Fruit fly (Drosophila melanogaster) whole organism, embryonic: Measurements from ENCODE around the gene CG43407.

Experiments used
- Abd-B ChIP-seq: fragments of 200-800 bp; sonication (Bioruptor generic); optimal IDR thresholded peaks from 2 replicates; lab custom pipeline; 2018; ENCODE audit warnings: missing biosample characterization, mild to moderate bottlenecking, missing genetic modification characterization, moderate library complexity
- Adf1 ChIP-seq: fragments of 200-800 bp; sonication (Bioruptor generic); IDR thresholded peaks from 2 replicates; pipeline ENCODE4 v1.3.6; 2022; ENCODE audit warnings: missing biosample characterization, missing genetic modification characterization
- BEAF-32 ChIP-seq: fragments of 200-800 bp; sonication (Bioruptor generic); optimal IDR thresholded peaks from 3 replicates; lab custom pipeline; 2017; ENCODE audit warnings: missing biosample characterization, missing genetic modification characterization, mild to moderate bottlenecking, moderate library complexity, missing genetic modification reagents
- Blimp-1 ChIP-seq: fragments of 200-800 bp; sonication (Bioruptor generic); optimal IDR thresholded peaks from 3 replicates; lab custom pipeline; 2018; ENCODE audit warnings: missing biosample characterization, missing genetic modification characterization, mild to moderate bottlenecking, moderate library complexity, missing genetic modification reagents
- CG10147 ChIP-seq: fragments of 200-800 bp; sonication (Bioruptor generic); optimal IDR thresholded peaks from 2 replicates; lab custom pipeline; 2019; ENCODE audit warnings: missing biosample characterization, mild to moderate bottlenecking, missing genetic modification characterization, moderate library complexity
- CG10267 ChIP-seq: fragments of 200-800 bp; sonication (Bioruptor generic); optimal IDR thresholded peaks from 2 replicates; lab custom pipeline; 2018; ENCODE audit warnings: missing biosample characterization, mild to moderate bottlenecking, missing genetic modification characterization, moderate library complexity
- CG10543 ChIP-seq: fragments of 200-800 bp; sonication (Bioruptor generic); optimal IDR thresholded peaks from 3 replicates; lab custom pipeline; 2017; ENCODE audit warnings: missing biosample characterization, mild to moderate bottlenecking, missing genetic modification characterization, moderate library complexity
- CG11695 ChIP-seq: fragments of 200-800 bp; sonication (Bioruptor generic); IDR thresholded peaks from 3 replicates; pipeline ENCODE4 v1.3.6; 2022; ENCODE audit warnings: missing biosample characterization, missing genetic modification characterization
- CG11723 ChIP-seq: fragments of 200-800 bp; sonication (Bioruptor generic); optimal IDR thresholded peaks from 2 replicates; lab custom pipeline; 2017; ENCODE audit warnings: missing biosample characterization, mild to moderate bottlenecking, missing genetic modification characterization
- CG12769 ChIP-seq: fragments of 200-800 bp; sonication (Bioruptor generic); optimal IDR thresholded peaks from 2 replicates; lab custom pipeline; 2019; ENCODE audit warnings: missing biosample characterization, mild to moderate bottlenecking, missing genetic modification characterization, moderate library complexity
- CG15269 ChIP-seq: fragments of 200-800 bp; sonication (Bioruptor generic); optimal IDR thresholded peaks from 2 replicates; lab custom pipeline; 2018; ENCODE audit warnings: missing biosample characterization, mild to moderate bottlenecking, missing genetic modification characterization, moderate library complexity
- CG16815 ChIP-seq: fragments of 200-800 bp; sonication (Bioruptor generic); optimal IDR thresholded peaks from 3 replicates; lab custom pipeline; 2017; ENCODE audit warnings: missing biosample characterization, mild to moderate bottlenecking, missing genetic modification characterization
- CG17359 ChIP-seq: fragments of 200-800 bp; sonication (Bioruptor generic); optimal IDR thresholded peaks from 3 replicates; lab custom pipeline; 2018; ENCODE audit warnings: missing biosample characterization, mild to moderate bottlenecking, missing genetic modification characterization, moderate library complexity
- CG17385 ChIP-seq: fragments of 200-800 bp; sonication (Bioruptor generic); optimal IDR thresholded peaks from 3 replicates; lab custom pipeline; 2018; ENCODE audit warnings: missing biosample characterization, mild to moderate bottlenecking, missing genetic modification characterization
- CG17829 ChIP-seq: fragments of 200-800 bp; optimal IDR thresholded peaks from 2 replicates; lab custom pipeline; 2019; ENCODE audit warnings: missing biosample characterization, mild to moderate bottlenecking, missing genetic modification characterization, moderate library complexity
- CG2120 ChIP-seq: fragments of 200-800 bp; sonication (Bioruptor generic); optimal IDR thresholded peaks from 3 replicates; lab custom pipeline; 2016; ENCODE audit warnings: missing biosample characterization, missing genetic modification characterization
- CG4404 ChIP-seq: fragments of 200-800 bp; sonication (Bioruptor generic); IDR thresholded peaks from 2 replicates; pipeline ENCODE4 v1.3.6; 2022; ENCODE audit warnings: missing biosample characterization, missing genetic modification characterization
- CG6854 ChIP-seq: fragments of 200-800 bp; sonication (Bioruptor generic); optimal IDR thresholded peaks from 3 replicates; lab custom pipeline; 2017; ENCODE audit warnings: missing biosample characterization, mild to moderate bottlenecking, missing genetic modification characterization
- CG8765 ChIP-seq: fragments of 200-800 bp; sonication (Bioruptor generic); IDR thresholded peaks from 2 replicates; pipeline ENCODE4 v1.3.6; 2022; ENCODE audit warnings: missing biosample characterization, missing genetic modification characterization
- CG9817 ChIP-seq: fragments of 200-800 bp; sonication (Bioruptor generic); optimal IDR thresholded peaks from 2 replicates; lab custom pipeline; 2018; ENCODE audit warnings: missing biosample characterization, mild to moderate bottlenecking, missing genetic modification characterization, moderate library complexity
- Camta ChIP-seq: fragments of 200-800 bp; sonication (Bioruptor generic); optimal IDR thresholded peaks from 2 replicates; lab custom pipeline; 2016; ENCODE audit warnings: missing biosample characterization, missing genetic modification characterization
- Chrac-16 ChIP-seq: fragments of 200-800 bp; sonication (Bioruptor generic); optimal IDR thresholded peaks from 3 replicates; lab custom pipeline; 2016; ENCODE audit warnings: missing biosample characterization, missing genetic modification characterization
- CkIIα-i1 ChIP-seq: fragments of 200-800 bp; sonication (Bioruptor generic); IDR thresholded peaks from 2 replicates; pipeline ENCODE4 v1.3.6; 2022; ENCODE audit warnings: missing biosample characterization, missing genetic modification characterization
- HLH54F ChIP-seq: fragments of 200-800 bp; sonication (Bioruptor generic); optimal IDR thresholded peaks from 3 replicates; lab custom pipeline; 2016; ENCODE audit warnings: missing biosample characterization, missing genetic modification characterization
- Lim3 ChIP-seq: fragments of 200-800 bp; sonication (Bioruptor generic); IDR thresholded peaks from 2 replicates; pipeline ENCODE4 v1.3.6; 2022; ENCODE audit warnings: missing biosample characterization, missing genetic modification characterization
- Mad ChIP-seq: fragments of 200-800 bp; sonication (Bioruptor generic); optimal IDR thresholded peaks from 2 replicates; lab custom pipeline; 2016; ENCODE audit warnings: missing biosample characterization, missing genetic modification characterization
- Myb ChIP-seq: fragments of 200-800 bp; sonication (Bioruptor generic); optimal IDR thresholded peaks from 2 replicates; lab custom pipeline; 2016; ENCODE audit warnings: missing biosample characterization, missing genetic modification characterization
- NC2α ChIP-seq: fragments of 200-800 bp; sonication (Bioruptor generic); optimal IDR thresholded peaks from 2 replicates; lab custom pipeline; 2016; ENCODE audit warnings: missing biosample characterization, missing genetic modification characterization
- Nf-YA ChIP-seq: fragments of 200-800 bp; sonication (Bioruptor generic); IDR thresholded peaks from 2 replicates; pipeline ENCODE4 v1.3.6; 2022; ENCODE audit warnings: missing biosample characterization, missing genetic modification characterization
- Sin3A ChIP-seq: fragments of >200 bp; optimal IDR thresholded peaks from 2 replicates; lab custom pipeline; 2018
- Sox102F ChIP-seq: fragments of 200-800 bp; sonication (Bioruptor generic); optimal IDR thresholded peaks from 2 replicates; lab custom pipeline; 2018; ENCODE audit warnings: missing biosample characterization, mild to moderate bottlenecking, missing genetic modification characterization, moderate library complexity
- Ssrp ChIP-seq: fragments of 200-800 bp; sonication (Bioruptor generic); optimal IDR thresholded peaks from 2 replicates; lab custom pipeline; 2018; ENCODE audit warnings: missing biosample characterization, mild to moderate bottlenecking, missing genetic modification characterization, moderate library complexity
- Tbp ChIP-seq: fragments of >200 bp; optimal IDR thresholded peaks from 2 replicates; lab custom pipeline; 2018; ENCODE audit warnings: missing biosample characterization, missing genetic modification characterization
- Vsx1 ChIP-seq: fragments of 200-800 bp; sonication (Bioruptor generic); optimal IDR thresholded peaks from 2 replicates; lab custom pipeline; 2017; ENCODE audit warnings: missing biosample characterization, mild to moderate bottlenecking, missing genetic modification characterization, missing genetic modification reagents
- ac ChIP-seq: fragments of 200-800 bp; sonication (Bioruptor generic); optimal IDR thresholded peaks from 3 replicates; lab custom pipeline; 2017; ENCODE audit warnings: missing biosample characterization, mild to moderate bottlenecking, missing genetic modification characterization
- az2 ChIP-seq: fragments of 200-800 bp; sonication (Bioruptor generic); optimal IDR thresholded peaks from 3 replicates; lab custom pipeline; 2016; ENCODE audit warnings: missing biosample characterization, missing genetic modification characterization
- bab2 ChIP-seq: fragments of 200-800 bp; sonication (Bioruptor generic); optimal IDR thresholded peaks from 2 replicates; lab custom pipeline; 2016; ENCODE audit warnings: missing biosample characterization, missing genetic modification characterization
- bsh ChIP-seq, 2 experiments: fragments of 200-800 bp; sonication (Bioruptor generic); optimal IDR thresholded peaks; 2 replicates each; lab custom pipeline; 2017 to 2018; ENCODE audit warnings: mild to moderate bottlenecking in 2 of 2, missing biosample characterization in 2 of 2, missing genetic modification characterization in 2 of 2, moderate library complexity in 1 of 2
- dmrt99B ChIP-seq: fragments of 200-800 bp; sonication (Bioruptor generic); optimal IDR thresholded peaks from 2 replicates; lab custom pipeline; 2018; ENCODE audit warnings: missing biosample characterization, mild to moderate bottlenecking, missing genetic modification characterization, moderate library complexity
- fru ChIP-seq: fragments of >200 bp; optimal IDR thresholded peaks from 2 replicates; lab custom pipeline; 2017
- gce ChIP-seq: fragments of 200-800 bp; sonication (Bioruptor generic); IDR thresholded peaks from 3 replicates; pipeline ENCODE4 v1.3.6; 2022; ENCODE audit warnings: missing biosample characterization, missing genetic modification characterization
- grau ChIP-seq: fragments of 200-800 bp; optimal IDR thresholded peaks from 3 replicates; lab custom pipeline; 2019; ENCODE audit warnings: missing biosample characterization, mild to moderate bottlenecking, missing genetic modification characterization, moderate library complexity
- gro ChIP-seq: fragments of 200-800 bp; sonication (Bioruptor generic); optimal IDR thresholded peaks from 2 replicates; lab custom pipeline; 2016; ENCODE audit warnings: missing biosample characterization, missing genetic modification characterization
- gt ChIP-seq: fragments of 200-800 bp; sonication (Bioruptor generic); IDR thresholded peaks from 2 replicates; pipeline ENCODE4 v1.3.6; 2022; ENCODE audit warnings: missing biosample characterization, missing genetic modification characterization
- kay ChIP-seq: fragments of 200-800 bp; sonication (Bioruptor generic); optimal IDR thresholded peaks from 2 replicates; lab custom pipeline; 2016; ENCODE audit warnings: missing biosample characterization, missing genetic modification characterization
- row ChIP-seq: fragments of 200-800 bp; sonication (Bioruptor generic); IDR thresholded peaks from 3 replicates; pipeline ENCODE4 v1.3.6; 2022; ENCODE audit warnings: missing biosample characterization, missing genetic modification characterization
- toy ChIP-seq: fragments of 200-800 bp; sonication (Bioruptor generic); IDR thresholded peaks from 2 replicates; pipeline ENCODE4 v1.3.6; 2022; ENCODE audit warnings: missing biosample characterization, missing genetic modification characterization
- tx ChIP-seq: fragments of 200-800 bp; sonication (Bioruptor generic); optimal IDR thresholded peaks from 2 replicates; lab custom pipeline; 2016; ENCODE audit warnings: missing biosample characterization, missing genetic modification characterization
- vfl ChIP-seq: fragments of 200-800 bp; sonication (Bioruptor generic); optimal IDR thresholded peaks from 2 replicates; lab custom pipeline; 2016; ENCODE audit warnings: missing biosample characterization, missing genetic modification characterization
- zen ChIP-seq: fragments of 200-800 bp; sonication (Bioruptor generic); optimal IDR thresholded peaks from 3 replicates; lab custom pipeline; 2018; ENCODE audit warnings: missing biosample characterization, mild to moderate bottlenecking, missing genetic modification characterization, moderate library complexity

CG43407 gene

dm6 chr3L:19087369-19088275 is 34.4 kb upstream of the CG43407 start (continued):
- peak; percentile 42 for TF ChIP-seq Blimp-1 (GFP tag; lab: Kevin White, UChicago)
- TF ChIP-seq CG9817 (tag; lab: Kevin White, UChicago): peak; percentile 4
- TF ChIP-seq Adf1: peak; percentile 28; the same call in 1 of the 2 replicates
- TF ChIP-seq CG10267: peak; percentile 46
- TF ChIP-seq toy: no peak
- TF ChIP-seq Sox102F: peak; percentile 59
- no peak for TF ChIP-seq CG17385
- no peak for TF ChIP-seq bab2 (GFP tag; lab: Kevin White, UChicago)
- TF ChIP-seq CG16815 (GFP tag; lab: Kevin White, UChicago): no peak
- TF ChIP-seq Lim3 (GFP tag; lab: Robert Waterston, UW): no peak
- no peak for TF ChIP-seq CG10543 (GFP tag; lab: Kevin White, UChicago)
- peak; percentile 27 for TF ChIP-seq CG10147 (GFP tag; lab: Kevin White, UChicago)
- TF ChIP-seq CG4404 (GFP tag; lab: Robert Waterston, UW): no peak
- no peak for TF ChIP-seq NC2α (GFP tag; lab: Kevin White, UChicago)
- TF ChIP-seq BEAF-32: no peak
- TF ChIP-seq gro (GFP tag; lab: Kevin White, UChicago): no peak
- TF ChIP-seq vfl (GFP tag; lab: Kevin White, UChicago): no peak
- TF ChIP-seq CG6854 (GFP tag; lab: Kevin White, UChicago): no peak
- peak; percentile 62 for TF ChIP-seq grau (tag; lab: Kevin White, UChicago)
- no peak for TF ChIP-seq fru
- no peak for TF ChIP-seq Tbp
- TF ChIP-seq HLH54F (GFP tag; lab: Kevin White, UChicago): no peak
- no peak for TF ChIP-seq Mad (GFP tag; lab: Kevin White, UChicago)
- TF ChIP-seq CG8765 (GFP tag; lab: Robert Waterston, UW): no peak
- no peak for TF ChIP-seq tx (GFP tag; lab: Kevin White, UChicago)
- 0 out of 3 replicates have a peak, but pooled peaks have one; percentile 18 for TF ChIP-seq CG11695 (GFP tag; lab: Robert Waterston, UW)
- peak; percentile 38 for TF ChIP-seq CG15269 (tag; lab: Kevin White, UChicago)
- no peak for TF ChIP-seq Vsx1 (GFP tag; lab: Kevin White, UChicago)
- no peak for TF ChIP-seq gt (GFP tag; lab: Robert Waterston, UW)
- no peak for TF ChIP-seq ac
- TF ChIP-seq Nf-YA (GFP tag; lab: Robert Waterston, UW): no peak
- peak; percentile 30; the same call in 1 of the 3 replicates for TF ChIP-seq row (GFP tag; lab: Robert Waterston, UW)
- TF ChIP-seq CG2120 (GFP tag; lab: Kevin White, UChicago): peak; percentile 31
- no peak for TF ChIP-seq kay (GFP tag; lab: Kevin White, UChicago)
- no peak for TF ChIP-seq gce (GFP tag; lab: Robert Waterston, UW)
- no peak for TF ChIP-seq Myb
- TF ChIP-seq Sin3A (lab: Kevin White, UChicago): no peak
- TF ChIP-seq Camta: no peak
- TF ChIP-seq zen: no peak
- no peak for TF ChIP-seq CG11723 (GFP tag; lab: Kevin White, UChicago)
- no peak for TF ChIP-seq Chrac-16 (GFP tag; lab: Kevin White, UChicago)
- TF ChIP-seq Abd-B (GFP tag; lab: Kevin White, UChicago): peak; percentile 32
- TF ChIP-seq CG17359 (tag; lab: Kevin White, UChicago): peak; percentile 31
- no peak for TF ChIP-seq CG12769 (tag; lab: Kevin White, UChicago)
- TF ChIP-seq CkIIα-i1 (GFP tag; lab: Robert Waterston, UW): no peak
- TF ChIP-seq Ssrp (tag; lab: Kevin White, UChicago): peak; percentile 28
- peak; percentile 59 for TF ChIP-seq dmrt99B (tag; lab: Kevin White, UChicago)
- TF ChIP-seq az2 (GFP tag; lab: Kevin White, UChicago): no peak
- peak in 1 of 2 experiments; percentile 39 for TF ChIP-seq bsh (GFP tag; optimal IDR thresholded peaks at IDR 0.05; lab: Kevin White, UChicago)
- TF ChIP-seq CG17829 (tag; lab: Kevin White, UChicago): peak; percentile 42
